Fruit fly (Drosophila melanogaster): ENCODE data around the gene mRpS21.
A peak's percentile ranks its signal among the peaks of the same experiment; 100 is the strongest.

Gene mRpS21

DNA sequence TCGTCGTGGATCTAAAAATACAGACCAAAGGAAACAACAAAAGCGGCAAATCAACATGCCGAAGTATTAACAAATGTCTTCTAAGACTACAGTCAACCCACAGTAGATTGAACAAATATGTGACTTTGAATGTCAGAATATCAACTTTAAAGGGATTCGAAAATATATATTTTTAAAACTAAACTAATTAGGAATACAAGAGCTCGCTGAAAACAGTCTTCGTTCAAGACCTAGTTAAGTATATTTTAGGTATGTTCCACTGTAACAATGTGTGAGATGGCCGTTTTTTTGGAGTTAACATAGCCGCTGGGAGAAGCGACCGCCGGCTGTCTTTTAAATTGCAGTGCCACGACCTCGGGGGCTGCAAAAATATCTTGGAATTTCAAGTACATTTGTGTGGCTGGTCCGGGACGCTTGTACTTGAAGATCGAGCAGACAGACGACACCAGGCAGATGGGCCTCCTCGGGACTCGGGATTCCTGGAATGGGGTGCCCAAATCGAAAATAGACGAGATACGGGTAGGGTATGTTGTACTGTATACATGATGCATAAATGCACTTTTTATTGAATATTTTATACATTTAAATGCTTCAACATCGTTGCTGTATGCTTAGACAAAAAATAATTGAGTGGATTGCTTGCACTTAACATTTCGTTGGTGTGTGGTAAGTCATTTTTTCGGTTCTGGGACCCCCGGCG, 46.9 kb upstream of the mRpS21 start (continued):
- TF ChIP-seq HLH4C (GFP tag; IDR thresholded peaks at IDR 0.05; ENCODE audit: partially characterized antibody) (no peak), Optix (GFP tag; IDR thresholded peaks at IDR 0.05) (0 out of 3 replicates have a peak, but pooled peaks have one; percentile 32), pnt (GFP tag; optimal IDR thresholded peaks at IDR 0.05) (peak; percentile 42), gt (GFP tag; IDR thresholded peaks at IDR 0.05) (no peak), Atf6 (GFP tag; IDR thresholded peaks at IDR 0.05) (peak; percentile 32; the same call in 1 of the 2 replicates), CG18599 (GFP tag; optimal IDR thresholded peaks at IDR 0.05) (peak; percentile 62), CG3995 (GFP tag; optimal IDR thresholded peaks at IDR 0.05) (no peak), CG4730 (GFP tag; IDR thresholded peaks at IDR 0.05) (peak; percentile 59), croc (GFP tag; conservative IDR thresholded peaks at IDR 0.05) (peak; percentile 49), CG12155 (GFP tag; optimal IDR thresholded peaks at IDR 0.05) (peak; percentile 29), z (GFP tag; IDR thresholded peaks at IDR 0.05) (no peak), CG11560 (tag; IDR thresholded peaks at IDR 0.05) (no peak), CG13296 (GFP tag; optimal IDR thresholded peaks at IDR 0.05) (peak; percentile 36), CG12659 (GFP tag; optimal IDR thresholded peaks at IDR 0.05) (peak; percentile 51), chinmo (GFP tag; IDR thresholded peaks at IDR 0.05; ENCODE audit: partially characterized antibody) (no peak), h (optimal IDR thresholded peaks at IDR 0.05) (no peak), her (GFP tag; optimal IDR thresholded peaks at IDR 0.05) (no peak), CG6791 (GFP tag; IDR thresholded peaks at IDR 0.05; ENCODE audit: partially characterized antibody) (no peak), CG10959 (GFP tag; IDR thresholded peaks at IDR 0.05) (peak; percentile 69; the same call in 1 of the 2 replicates), ERR (GFP tag; optimal IDR thresholded peaks at IDR 0.05) (no peak), hth (optimal IDR thresholded peaks at IDR 0.05) (no peak), CG11695 (GFP tag; IDR thresholded peaks at IDR 0.05) (0 out of 3 replicates have a peak, but pooled peaks have one; percentile 36), cato (GFP tag; optimal IDR thresholded peaks at IDR 0.05; ENCODE audit: borderline replicate concordance) (no peak), sim (GFP tag; IDR thresholded peaks at IDR 0.05) (no peak), CG5180 (GFP tag; optimal IDR thresholded peaks at IDR 0.05) (no peak), CG8924 (tag; optimal IDR thresholded peaks at IDR 0.05) (peak; percentile 76), ap (GFP tag; IDR thresholded peaks at IDR 0.05) (peak; percentile 62), CG11696 (GFP tag; IDR thresholded peaks at IDR 0.05) (peak; percentile 61; the same call in 1 of the 2 replicates), ase (GFP tag; IDR thresholded peaks at IDR 0.05) (0 out of 3 replicates have a peak, but pooled peaks have one; percentile 51), CG11085 (GFP tag; IDR thresholded peaks at IDR 0.05) (0 out of 2 replicates have a peak, but pooled peaks have one; percentile 15), danr (GFP tag; IDR thresholded peaks at IDR 0.05) (no peak), gcm2 (GFP tag; optimal IDR thresholded peaks at IDR 0.05) (peak; percentile 28), ab (GFP tag; optimal IDR thresholded peaks at IDR 0.05) (peak; percentile 2), CG14860 (GFP tag; IDR thresholded peaks at IDR 0.05; ENCODE audit: partially characterized antibody) (no peak), Fer1 (GFP tag; optimal IDR thresholded peaks at IDR 0.05) (peak; percentile 44), hbn (GFP tag; IDR thresholded peaks at IDR 0.05; ENCODE audit: partially characterized antibody) (no peak), CG14014 (GFP tag; IDR thresholded peaks at IDR 0.05) (peak; percentile 62), CG6272 (GFP tag; IDR thresholded peaks at IDR 0.05) (no peak), Atf3 (GFP tag; optimal IDR thresholded peaks at IDR 0.05) (peak; percentile 32), CG9215 (GFP tag; IDR thresholded peaks at IDR 0.05) (no peak), CG15696 (tag; optimal IDR thresholded peaks at IDR 0.05) (peak; percentile 78), wdn (GFP tag; IDR thresholded peaks at IDR 0.05) (no peak), pros (GFP tag; optimal IDR thresholded peaks at IDR 0.05) (peak; percentile 73), pum (GFP tag; optimal IDR thresholded peaks at IDR 0.05) (peak; percentile 52), Dip2 (GFP tag; IDR thresholded peaks at IDR 0.05) (no peak), wor (GFP tag; IDR thresholded peaks at IDR 0.05) (0 out of 2 replicates have a peak, but pooled peaks have one; percentile 28), CG2120 (GFP tag; optimal IDR thresholded peaks at IDR 0.05) (peak; percentile 51), otp (GFP tag; IDR thresholded peaks at IDR 0.05) (peak; percentile 71; the same call in 1 of the 3 replicates), stc (GFP tag; IDR thresholded peaks at IDR 0.05) (peak; percentile 74), CG14710 (tag; optimal IDR thresholded peaks at IDR 0.05) (peak; percentile 69)
